Fruit fly (Drosophila melanogaster) whole organism, prepupa: ENCODE measurements around the gene CG13144.

ENCODE experiments used
- Blimp-1 ChIP-seq: fragments of 200-800 bp; sonication (Bioruptor generic); optimal IDR thresholded peaks from 3 replicates; lab custom pipeline; 2017; ENCODE audit warnings: missing biosample characterization, missing genetic modification characterization, mild to moderate bottlenecking, moderate library complexity, missing genetic modification reagents
- CG10631 ChIP-seq: fragments of 200-800 bp; sonication (Bioruptor generic); optimal IDR thresholded peaks from 2 replicates; lab custom pipeline; 2016; ENCODE audit warnings: missing biosample characterization, missing genetic modification characterization
- CG10669 ChIP-seq: fragments of 200-800 bp; sonication (Bioruptor generic); optimal IDR thresholded peaks from 3 replicates; lab custom pipeline; 2018; ENCODE audit warnings: missing biosample characterization, mild to moderate bottlenecking, missing genetic modification characterization, moderate library complexity
- CG11902 ChIP-seq: fragments of 200-800 bp; sonication (Bioruptor generic); optimal IDR thresholded peaks from 3 replicates; lab custom pipeline; 2016; ENCODE audit warnings: missing biosample characterization, missing genetic modification characterization
- CG15336 ChIP-seq: fragments of 200-800 bp; sonication (Bioruptor generic); IDR thresholded peaks from 2 replicates; pipeline ENCODE4 v1.3.6; 2022; ENCODE audit warnings: missing biosample characterization, missing genetic modification characterization
- CG32006 ChIP-seq: fragments of 200-800 bp; sonication (Bioruptor generic); optimal IDR thresholded peaks from 3 replicates; lab custom pipeline; 2017; ENCODE audit warnings: missing biosample characterization, mild to moderate bottlenecking, missing genetic modification characterization
- CG3919 ChIP-seq: fragments of 200-800 bp; sonication (Bioruptor generic); optimal IDR thresholded peaks from 3 replicates; lab custom pipeline; 2016; ENCODE audit warnings: missing biosample characterization, missing genetic modification characterization
- CG4318 ChIP-seq: fragments of 200-800 bp; sonication (Bioruptor generic); optimal IDR thresholded peaks from 3 replicates; lab custom pipeline; 2017; ENCODE audit warnings: missing biosample characterization, mild to moderate bottlenecking, missing genetic modification characterization
- CG6276 ChIP-seq: fragments of 200-800 bp; sonication (Bioruptor generic); optimal IDR thresholded peaks from 2 replicates; lab custom pipeline; 2017; ENCODE audit warnings: missing biosample characterization, mild to moderate bottlenecking, missing genetic modification characterization
- CG6792 ChIP-seq: fragments of 200-800 bp; sonication (Bioruptor generic); optimal IDR thresholded peaks from 3 replicates; lab custom pipeline; 2016; ENCODE audit warnings: missing biosample characterization, missing genetic modification characterization
- CG6808 ChIP-seq: fragments of 200-800 bp; sonication (Bioruptor generic); optimal IDR thresholded peaks from 3 replicates; lab custom pipeline; 2017; ENCODE audit warnings: missing biosample characterization, missing genetic modification characterization, mild to moderate bottlenecking, moderate library complexity, missing genetic modification reagents
- CG6854 ChIP-seq: fragments of 200-800 bp; sonication (Bioruptor generic); optimal IDR thresholded peaks from 2 replicates; lab custom pipeline; 2017; ENCODE audit warnings: missing biosample characterization, mild to moderate bottlenecking, missing genetic modification characterization
- CG7368 ChIP-seq: fragments of 200-800 bp; sonication (Bioruptor generic); optimal IDR thresholded peaks from 3 replicates; lab custom pipeline; 2016; ENCODE audit warnings: missing biosample characterization, missing genetic modification characterization
- CG8119 ChIP-seq: fragments of 200-800 bp; sonication (Bioruptor generic); IDR thresholded peaks from 3 replicates; pipeline ENCODE4 v1.3.6; 2022; ENCODE audit warnings: missing biosample characterization, missing genetic modification characterization
- CG8319 ChIP-seq: fragments of 200-800 bp; sonication (Bioruptor generic); optimal IDR thresholded peaks from 3 replicates; lab custom pipeline; 2016; ENCODE audit warnings: missing biosample characterization, missing genetic modification characterization
- CG9139 ChIP-seq: fragments of 200-800 bp; sonication (Bioruptor generic); optimal IDR thresholded peaks from 3 replicates; lab custom pipeline; 2017; ENCODE audit warnings: missing biosample characterization, mild to moderate bottlenecking, missing genetic modification characterization
- Eip75B ChIP-seq: fragments of 200-800 bp; sonication (Bioruptor generic); optimal IDR thresholded peaks from 3 replicates; lab custom pipeline; 2016; ENCODE audit warnings: missing biosample characterization, missing genetic modification characterization
- Eip78C ChIP-seq: fragments of 200-800 bp; sonication (Bioruptor generic); peaks from one replicate; lab custom pipeline; 2016; ENCODE audit warnings: missing biosample characterization, missing genetic modification characterization
- Eip93F ChIP-seq: fragments of 200-800 bp; sonication (Bioruptor generic); optimal IDR thresholded peaks from 2 replicates; lab custom pipeline; 2016; ENCODE audit warnings: missing biosample characterization, mild to moderate bottlenecking, missing genetic modification characterization
- Ets21C ChIP-seq: fragments of 200-800 bp; sonication (Bioruptor generic); optimal IDR thresholded peaks from 3 replicates; lab custom pipeline; 2016; ENCODE audit warnings: missing biosample characterization, missing genetic modification characterization
- Hr38 ChIP-seq: sonication (Bioruptor generic); optimal IDR thresholded peaks from 2 replicates; lab custom pipeline; 2016; ENCODE audit warnings: missing biosample characterization, missing genetic modification characterization
- Hr4 ChIP-seq: fragments of 200-800 bp; sonication (Bioruptor generic); optimal IDR thresholded peaks from 3 replicates; lab custom pipeline; 2016; ENCODE audit warnings: missing biosample characterization, missing genetic modification characterization
- Lpt ChIP-seq: fragments of 200-800 bp; sonication (Bioruptor generic); optimal IDR thresholded peaks from 3 replicates; lab custom pipeline; 2016; ENCODE audit warnings: missing biosample characterization, missing genetic modification characterization
- OdsH ChIP-seq: fragments of 200-800 bp; sonication (Bioruptor generic); optimal IDR thresholded peaks from 3 replicates; lab custom pipeline; 2016; ENCODE audit warnings: missing biosample characterization, missing genetic modification characterization
- Sox102F ChIP-seq: fragments of 200-800 bp; sonication (Bioruptor generic); optimal IDR thresholded peaks from 2 replicates; lab custom pipeline; 2016; ENCODE audit warnings: missing biosample characterization, mild to moderate bottlenecking, missing genetic modification characterization
- Sox15 ChIP-seq: fragments of 200-800 bp; sonication (Bioruptor generic); optimal IDR thresholded peaks from 3 replicates; lab custom pipeline; 2016; ENCODE audit warnings: missing biosample characterization, missing genetic modification characterization
- achi ChIP-seq: fragments of 200-800 bp; sonication (Bioruptor generic); optimal IDR thresholded peaks from 3 replicates; lab custom pipeline; 2016; ENCODE audit warnings: missing biosample characterization, missing genetic modification characterization
- acj6 ChIP-seq: fragments of 200-800 bp; sonication (Bioruptor generic); optimal IDR thresholded peaks from 3 replicates; lab custom pipeline; 2016; ENCODE audit warnings: missing biosample characterization, missing genetic modification characterization
- cyc ChIP-seq: fragments of 200-800 bp; sonication (Bioruptor generic); optimal IDR thresholded peaks from 3 replicates; lab custom pipeline; 2016; ENCODE audit warnings: missing biosample characterization, missing genetic modification characterization
- eg ChIP-seq: fragments of 200-800 bp; sonication (Bioruptor generic); IDR thresholded peaks from 3 replicates; pipeline ENCODE4 v1.3.6; 2022; ENCODE audit warnings: missing biosample characterization, missing genetic modification characterization
- esn ChIP-seq: fragments of 200-800 bp; sonication (Bioruptor generic); optimal IDR thresholded peaks from 2 replicates; lab custom pipeline; 2016; ENCODE audit warnings: missing biosample characterization, mild to moderate bottlenecking, missing genetic modification characterization, moderate library complexity
- fd85E ChIP-seq: fragments of 200-800 bp; sonication (Bioruptor generic); optimal IDR thresholded peaks from 3 replicates; lab custom pipeline; 2016; ENCODE audit warnings: missing biosample characterization, missing genetic modification characterization
- fkh ChIP-seq: fragments of 200-800 bp; sonication (Bioruptor generic); optimal IDR thresholded peaks from 3 replicates; lab custom pipeline; 2017; ENCODE audit warnings: missing biosample characterization, mild to moderate bottlenecking, missing genetic modification characterization, moderate library complexity
- net ChIP-seq: fragments of 200-800 bp; sonication (Bioruptor generic); optimal IDR thresholded peaks from 3 replicates; lab custom pipeline; 2016; ENCODE audit warnings: missing biosample characterization, missing genetic modification characterization
- pdm3 ChIP-seq: fragments of 200-800 bp; sonication (Bioruptor generic); optimal IDR thresholded peaks from 3 replicates; lab custom pipeline; 2016; ENCODE audit warnings: missing biosample characterization, missing genetic modification characterization
- salr ChIP-seq, 2 experiments: fragments of 200-800 bp; sonication (Bioruptor generic); optimal IDR thresholded peaks; 3 replicates each; lab custom pipeline; 2016 to 2018; ENCODE audit warnings: missing biosample characterization in 2 of 2, missing genetic modification characterization in 2 of 2, mild to moderate bottlenecking in 1 of 2
- svp ChIP-seq: fragments of 200-800 bp; sonication (Bioruptor generic); peaks from one replicate; lab custom pipeline; 2016; ENCODE audit warnings: missing biosample characterization, missing genetic modification characterization
- topi ChIP-seq: fragments of 200-800 bp; sonication (Bioruptor generic); optimal IDR thresholded peaks from 3 replicates; lab custom pipeline; 2016; ENCODE audit warnings: missing biosample characterization, missing genetic modification characterization
- vri ChIP-seq: fragments of 200-800 bp; sonication (Bioruptor generic); optimal IDR thresholded peaks from 3 replicates; lab custom pipeline; 2016; ENCODE audit warnings: missing biosample characterization, mild to moderate bottlenecking, missing genetic modification characterization

CG13144 gene

dm6 chr2L:10526953-10527584, 35.8 kb upstream of the CG13144 start, which contains the start of gene Lip4 (continued):
- peak; percentile 58 for TF ChIP-seq achi (GFP tag; lab: Kevin White, UChicago)
- peak; percentile 42 for TF ChIP-seq fkh (GFP tag; lab: Kevin White, UChicago)
- TF ChIP-seq Hr4 (GFP tag; lab: Kevin White, UChicago), result peak; percentile 77
- peak; percentile 62 for TF ChIP-seq CG7368 (GFP tag; lab: Kevin White, UChicago)
- TF ChIP-seq CG10669 (GFP tag; lab: Kevin White, UChicago), result peak; percentile 69
- peak; percentile 64 for TF ChIP-seq CG10631 (GFP tag; lab: Kevin White, UChicago)
- peak; percentile 54 for TF ChIP-seq Lpt (GFP tag; lab: Kevin White, UChicago)
- no peak for TF ChIP-seq CG9139
- peak; percentile 84 for TF ChIP-seq svp (GFP tag; lab: Kevin White, UChicago)
- TF ChIP-seq eg (GFP tag; lab: Robert Waterston, UW), result peak; percentile 85
- peak; percentile 68 for TF ChIP-seq pdm3
- peak; percentile 68 for TF ChIP-seq acj6 (GFP tag; lab: Kevin White, UChicago)
- no peak for TF ChIP-seq fd85E
- TF ChIP-seq OdsH (GFP tag; lab: Kevin White, UChicago), result peak; percentile 76
- no peak for TF ChIP-seq Blimp-1
- TF ChIP-seq net (GFP tag; lab: Kevin White, UChicago), result peak; percentile 65
- TF ChIP-seq Sox102F (GFP tag; lab: Kevin White, UChicago), result peak; percentile 51
- no peak for TF ChIP-seq Eip93F (GFP tag; lab: Kevin White, UChicago)
- peak; percentile 38 for TF ChIP-seq CG11902 (GFP tag; lab: Kevin White, UChicago)
- TF ChIP-seq CG4318 (GFP tag; lab: Kevin White, UChicago), result peak; percentile 10
- TF ChIP-seq CG32006 (GFP tag; lab: Kevin White, UChicago), result peak; percentile 72
- peak; percentile 54 for TF ChIP-seq CG6792 (GFP tag; lab: Kevin White, UChicago)
- peak; percentile 42 for TF ChIP-seq cyc (GFP tag; lab: Kevin White, UChicago)

dm6 chr2L:10522174-10522893, 31.1 kb upstream of the CG13144 start:
- TF ChIP-seq CG8119 (GFP tag; lab: Robert Waterston, UW), result peak; percentile 55; the same call in 2 of the 3 replicates
- no peak for TF ChIP-seq CG6808 (GFP tag; lab: Kevin White, UChicago)
- no peak for TF ChIP-seq vri (GFP tag; lab: Kevin White, UChicago)
- no peak for TF ChIP-seq Hr4 (GFP tag; lab: Kevin White, UChicago)
- TF ChIP-seq Blimp-1, result no peak
- TF ChIP-seq Eip78C (GFP tag; lab: Kevin White, UChicago), result peak; percentile 46
- no peak for TF ChIP-seq net (GFP tag; lab: Kevin White, UChicago)
- no peak for TF ChIP-seq Hr38 (GFP tag; lab: Kevin White, UChicago)
- peak; percentile 43; the same call in 1 of the 2 replicates for TF ChIP-seq CG15336 (GFP tag; lab: Robert Waterston, UW)
- peak; percentile 10 for TF ChIP-seq Lpt (GFP tag; lab: Kevin White, UChicago)
- TF ChIP-seq CG6276 (GFP tag; lab: Kevin White, UChicago), result no peak
- peak; percentile 28 for TF ChIP-seq OdsH (GFP tag; lab: Kevin White, UChicago)
- TF ChIP-seq CG10669 (GFP tag; lab: Kevin White, UChicago), result no peak
- no peak for TF ChIP-seq topi
- peak; percentile 9 for TF ChIP-seq acj6 (GFP tag; lab: Kevin White, UChicago)
- TF ChIP-seq esn, result no peak
- peak; percentile 63 for TF ChIP-seq CG32006 (GFP tag; lab: Kevin White, UChicago)
- no peak for TF ChIP-seq Ets21C (GFP tag; lab: Kevin White, UChicago)
- peak; percentile 1 for TF ChIP-seq CG3919 (GFP tag; lab: Kevin White, UChicago)
- TF ChIP-seq CG8319 (GFP tag; lab: Kevin White, UChicago), result no peak
- TF ChIP-seq CG10631 (GFP tag; lab: Kevin White, UChicago), result peak; percentile 8
- no peak for TF ChIP-seq Eip75B (GFP tag; lab: Kevin White, UChicago)
- no peak for TF ChIP-seq Sox15 (GFP tag; lab: Kevin White, UChicago)
- TF ChIP-seq CG6854 (GFP tag; lab: Kevin White, UChicago), result no peak
- TF ChIP-seq salr (GFP tag; optimal IDR thresholded peaks at IDR 0.05; lab: Kevin White, UChicago), result peak in 1 of 2 experiments; percentile 13
